Fruit fly (Drosophila melanogaster) whole organism, pupa: ENCODE results near the gene CG32679.

Source experiments
- CG10348 ChIP-seq: fragments of 200-800 bp; sonication (Bioruptor generic); IDR thresholded peaks from 2 replicates; pipeline ENCODE4 v1.3.6; 2022; ENCODE audit warnings: missing biosample characterization, missing genetic modification characterization
- CG12605 ChIP-seq: fragments of 200-800 bp; sonication (Bioruptor generic); IDR thresholded peaks from 2 replicates; pipeline ENCODE4 v1.3.6; 2022; ENCODE audit warnings: missing biosample characterization, missing genetic modification characterization
- CG13204 ChIP-seq: fragments of 200-800 bp; sonication (Bioruptor generic); optimal IDR thresholded peaks from 2 replicates; lab custom pipeline; 2018; ENCODE audit warnings: missing biosample characterization, mild to moderate bottlenecking, missing genetic modification characterization, moderate library complexity
- CG14655 ChIP-seq: fragments of 200-800 bp; sonication (Bioruptor generic); optimal IDR thresholded peaks from 3 replicates; lab custom pipeline; 2017; ENCODE audit warnings: mild to moderate bottlenecking, missing biosample characterization, missing genetic modification reagents, missing genetic modification characterization
- CG15710 ChIP-seq: fragments of 200-800 bp; sonication (Bioruptor generic); optimal IDR thresholded peaks from 2 replicates; lab custom pipeline; 2018; ENCODE audit warnings: missing biosample characterization, mild to moderate bottlenecking, missing genetic modification characterization, moderate library complexity
- CG17806 ChIP-seq: fragments of 200-800 bp; sonication (Bioruptor generic); optimal IDR thresholded peaks from 2 replicates; lab custom pipeline; 2018; ENCODE audit warnings: missing biosample characterization, mild to moderate bottlenecking, missing genetic modification characterization, moderate library complexity
- CG32121 ChIP-seq: fragments of 200-800 bp; sonication (Bioruptor generic); IDR thresholded peaks from 2 replicates; pipeline ENCODE4 v1.3.6; 2022; ENCODE audit warnings: missing biosample characterization, missing genetic modification characterization
- CG34367 ChIP-seq: fragments of 200-800 bp; sonication (Bioruptor generic); optimal IDR thresholded peaks from 2 replicates; lab custom pipeline; 2018; ENCODE audit warnings: missing biosample characterization, mild to moderate bottlenecking, missing genetic modification characterization
- CG4496 ChIP-seq: fragments of 200-800 bp; sonication (Bioruptor generic); IDR thresholded peaks from 3 replicates; pipeline ENCODE4 v1.3.6; 2022; ENCODE audit warnings: missing biosample characterization, missing genetic modification characterization
- CG8159 ChIP-seq: fragments of 200-800 bp; sonication (Bioruptor generic); optimal IDR thresholded peaks from 3 replicates; lab custom pipeline; 2018; ENCODE audit warnings: missing biosample characterization, mild to moderate bottlenecking, missing genetic modification characterization, moderate library complexity
- CG8301 ChIP-seq: fragments of 200-800 bp; sonication (Bioruptor generic); optimal IDR thresholded peaks from 2 replicates; lab custom pipeline; 2018; ENCODE audit warnings: missing biosample characterization, mild to moderate bottlenecking, missing genetic modification characterization
- CG9948 ChIP-seq: fragments of 200-800 bp; sonication (Bioruptor generic); optimal IDR thresholded peaks from 2 replicates; lab custom pipeline; 2018; ENCODE audit warnings: missing biosample characterization, mild to moderate bottlenecking, missing genetic modification characterization, moderate library complexity
- D1 ChIP-seq: fragments of 200-800 bp; sonication (Bioruptor generic); optimal IDR thresholded peaks from 2 replicates; lab custom pipeline; 2018; ENCODE audit warnings: missing biosample characterization, mild to moderate bottlenecking, missing genetic modification characterization, moderate library complexity
- EcR ChIP-seq: fragments of 200-800 bp; sonication (Bioruptor generic); optimal IDR thresholded peaks from 3 replicates; lab custom pipeline; 2019; ENCODE audit warnings: missing biosample characterization, missing genetic modification characterization, mild to moderate bottlenecking, moderate library complexity, missing genetic modification reagents
- Ets98B ChIP-seq: fragments of 200-800 bp; sonication (Bioruptor generic); IDR thresholded peaks from 2 replicates; pipeline ENCODE4 v1.3.6; 2022; ENCODE audit warnings: missing biosample characterization, missing genetic modification characterization
- Pif1A ChIP-seq: fragments of 200-800 bp; sonication (Bioruptor generic); optimal IDR thresholded peaks from 3 replicates; lab custom pipeline; 2016; ENCODE audit warnings: missing biosample characterization, missing genetic modification characterization
- Pif1B ChIP-seq: fragments of 200-800 bp; sonication (Bioruptor generic); optimal IDR thresholded peaks from 3 replicates; lab custom pipeline; 2016; ENCODE audit warnings: missing biosample characterization, missing genetic modification characterization
- Snoo ChIP-seq: fragments of 200-800 bp; sonication (Bioruptor generic); optimal IDR thresholded peaks from 3 replicates; lab custom pipeline; 2017; ENCODE audit warnings: missing biosample characterization, mild to moderate bottlenecking, missing genetic modification characterization, inconsistent platforms
- fd96Ca ChIP-seq: fragments of 200-800 bp; sonication (Bioruptor generic); IDR thresholded peaks from 3 replicates; pipeline ENCODE4 v1.3.6; 2022; ENCODE audit warnings: missing biosample characterization, missing genetic modification characterization
- gl ChIP-seq: fragments of 200-800 bp; sonication (Bioruptor generic); optimal IDR thresholded peaks from 2 replicates; lab custom pipeline; 2018; ENCODE audit warnings: missing biosample characterization, mild to moderate bottlenecking, missing genetic modification characterization
- rn ChIP-seq: fragments of 200-800 bp; sonication (Bioruptor generic); IDR thresholded peaks from 2 replicates; pipeline ENCODE4 v1.3.6; 2022; ENCODE audit warnings: missing biosample characterization, missing genetic modification characterization

Gene CG32679

DNA sequence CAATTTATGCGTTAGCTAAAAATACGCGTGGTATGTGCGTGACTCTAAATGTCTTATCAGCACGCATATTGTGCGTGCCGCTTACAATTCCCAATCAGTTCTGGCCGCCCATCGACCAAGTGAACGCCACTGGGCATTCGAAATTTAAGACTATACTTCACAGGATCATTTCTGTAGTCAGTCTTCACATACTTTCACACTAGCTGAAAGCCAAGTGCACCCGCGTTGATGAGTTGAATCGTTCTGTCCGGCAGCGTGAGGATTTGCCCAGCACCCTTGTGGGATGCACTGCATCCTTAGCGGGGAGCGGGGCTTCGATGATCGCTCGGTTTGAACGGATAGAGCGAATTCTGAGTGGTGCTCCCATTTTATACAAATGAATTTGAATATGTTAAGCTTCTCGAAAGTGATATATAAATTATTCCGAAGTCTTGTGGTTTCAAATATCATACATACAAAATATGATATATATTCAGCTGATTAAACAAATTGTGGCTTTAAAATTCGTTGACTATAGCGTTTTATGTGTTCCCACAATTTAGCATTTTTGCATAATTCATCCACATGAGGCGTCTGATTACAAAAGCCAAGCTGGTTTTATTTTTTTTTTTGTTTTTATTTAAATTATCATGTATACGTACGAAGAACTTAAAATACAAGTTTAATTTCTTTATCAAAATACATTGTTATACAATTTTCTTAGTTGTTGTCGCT, 19.1 kb downstream of the CG32679 start:
- TF ChIP-seq CG9948 (tag; lab: Kevin White, UChicago): no peak
- 0 out of 2 replicates have a peak, but pooled peaks have one; percentile 23 for TF ChIP-seq CG32121

DNA sequence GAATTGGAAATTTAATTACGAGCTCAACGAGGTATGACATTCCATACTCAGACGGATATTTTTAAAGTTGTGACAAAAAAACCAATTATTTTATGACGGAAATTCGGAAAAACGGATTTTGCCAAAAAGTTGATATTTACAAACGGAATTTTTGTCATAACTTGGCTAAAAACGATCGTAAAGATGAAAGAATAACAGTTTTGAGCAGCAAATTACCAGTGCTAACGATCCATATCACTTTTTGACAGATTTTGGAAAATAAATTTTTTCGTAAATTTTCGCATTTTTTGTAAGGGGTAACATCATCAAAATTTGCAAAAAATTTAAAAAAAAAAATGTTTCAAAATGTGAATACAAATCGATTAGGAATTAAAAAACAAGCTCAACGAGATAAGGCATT, 26.8 kb downstream of the CG32679 start:
- TF ChIP-seq CG4496 (GFP tag; lab: Robert Waterston, UW): no peak
- no peak for TF ChIP-seq CG15710 (tag; lab: Kevin White, UChicago)
- TF ChIP-seq CG10348 (GFP tag; lab: Robert Waterston, UW): no peak
- no peak for TF ChIP-seq Pif1B (GFP tag; lab: Kevin White, UChicago)
- TF ChIP-seq CG8159 (tag; lab: Kevin White, UChicago): no peak
- TF ChIP-seq CG32121: no peak
- TF ChIP-seq CG12605: no peak
- no peak for TF ChIP-seq Ets98B (GFP tag; lab: Robert Waterston, UW)
- TF ChIP-seq CG8301 (tag; lab: Kevin White, UChicago): no peak
- TF ChIP-seq CG34367: no peak
- no peak for TF ChIP-seq rn
- no peak for TF ChIP-seq gl (tag; lab: Kevin White, UChicago)
- TF ChIP-seq Snoo (tag; lab: Kevin White, UChicago): no peak
- TF ChIP-seq EcR (GFP tag; lab: Kevin White, UChicago): no peak
- TF ChIP-seq CG14655: no peak
- no peak for TF ChIP-seq Pif1A (GFP tag; lab: Kevin White, UChicago)
- TF ChIP-seq CG9948 (tag; lab: Kevin White, UChicago): no peak
- TF ChIP-seq CG17806 (tag; lab: Kevin White, UChicago): no peak

DNA sequence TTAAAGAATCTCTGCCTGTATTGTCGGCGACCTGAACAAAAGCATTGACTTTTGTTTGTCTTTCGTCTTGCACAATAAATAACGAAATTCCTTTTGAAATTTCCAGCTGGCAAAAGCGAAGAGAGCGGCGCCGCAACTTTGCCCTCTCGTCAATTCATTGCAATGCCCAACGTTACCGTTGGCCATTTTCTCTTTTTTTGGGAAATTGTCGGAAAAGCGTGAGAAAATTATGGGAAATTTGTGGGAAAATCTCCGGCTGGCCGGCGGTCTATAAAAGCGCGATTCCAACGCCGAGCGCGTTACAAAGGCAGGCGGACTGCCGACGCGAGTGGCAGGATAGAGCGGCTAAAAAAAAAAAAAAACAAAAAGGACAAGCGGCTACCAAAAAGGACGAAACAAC, 33.9 kb downstream of the CG32679 start, which contains the start of gene CG43740:
Gene CG43740, plus strand, starts transcription at position 301 of the 400 bp plus-strand sequence.
- no peak for TF ChIP-seq Snoo (tag; lab: Kevin White, UChicago)
- no peak for TF ChIP-seq CG9948 (tag; lab: Kevin White, UChicago)
- TF ChIP-seq CG14655: no peak
- TF ChIP-seq CG8301 (tag; lab: Kevin White, UChicago): no peak
- no peak for TF ChIP-seq gl (tag; lab: Kevin White, UChicago)
- no peak for TF ChIP-seq CG13204 (GFP tag; lab: Kevin White, UChicago)
- no peak for TF ChIP-seq Pif1A (GFP tag; lab: Kevin White, UChicago)
- no peak for TF ChIP-seq CG15710 (tag; lab: Kevin White, UChicago)
- no peak for TF ChIP-seq CG12605
- TF ChIP-seq Ets98B (GFP tag; lab: Robert Waterston, UW): no peak
- no peak for TF ChIP-seq CG4496 (GFP tag; lab: Robert Waterston, UW)

DNA sequence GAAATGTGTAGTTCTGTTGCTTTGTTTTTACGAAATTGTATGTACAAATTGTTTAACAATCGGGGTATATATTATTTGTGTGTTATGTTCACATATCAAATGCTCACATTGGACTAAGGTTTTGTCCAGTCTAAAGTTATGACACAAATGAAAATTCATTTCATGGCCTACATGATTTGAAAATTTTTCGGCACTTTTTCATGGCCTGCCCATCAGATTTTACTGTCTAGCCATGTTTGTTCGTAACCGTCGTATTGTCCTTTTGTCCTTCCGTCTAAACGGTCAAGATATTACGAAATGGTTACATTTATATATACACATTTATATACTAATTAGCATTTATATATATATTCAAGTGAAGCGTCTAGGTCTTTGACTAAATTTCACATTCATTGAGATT, 35.6 kb downstream of the CG32679 start, which contains the start of gene CG15306:
Gene CG15306, minus strand, starts transcription at position 101 of the 400 bp plus-strand sequence.
- TF ChIP-seq Ets98B (GFP tag; lab: Robert Waterston, UW): no peak
- TF ChIP-seq EcR (GFP tag; lab: Kevin White, UChicago): no peak
- no peak for TF ChIP-seq CG8301 (tag; lab: Kevin White, UChicago)
- TF ChIP-seq D1: no peak
- no peak for TF ChIP-seq gl (tag; lab: Kevin White, UChicago)
- TF ChIP-seq CG13204 (GFP tag; lab: Kevin White, UChicago): no peak
- TF ChIP-seq fd96Ca: no peak

DNA sequence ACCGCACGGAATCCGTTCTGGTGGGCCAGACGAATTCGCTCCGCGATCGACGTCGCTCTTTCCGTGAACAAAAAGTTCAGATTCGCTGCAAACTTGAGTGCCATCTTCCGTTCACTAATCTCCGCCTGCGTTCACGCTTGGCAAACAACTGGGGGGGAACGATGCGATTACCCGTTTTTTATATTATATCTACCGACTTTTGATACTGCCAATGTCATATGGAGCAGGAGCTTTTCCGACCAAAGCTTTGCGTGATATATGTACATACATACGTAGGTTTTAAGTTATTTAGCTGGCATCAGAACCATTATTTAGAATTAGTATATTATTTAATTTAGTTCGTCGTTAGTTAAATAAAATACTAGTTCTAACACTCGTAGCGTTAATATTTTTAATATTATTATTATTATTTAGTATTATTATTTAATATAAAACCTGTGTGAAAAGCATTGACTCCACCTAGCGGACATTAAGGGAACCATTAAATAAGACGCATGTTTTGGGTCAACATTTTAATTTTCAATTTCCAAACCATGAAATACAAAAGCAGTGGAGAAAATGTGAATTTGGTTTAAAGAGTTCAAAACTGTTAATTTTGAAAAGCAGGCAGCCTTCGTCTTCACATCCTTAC, 37.5 kb downstream of the CG32679 start, which contains the start of gene Gip:
Gene Gip, minus strand, starts transcription at position 214 of the 631 bp plus-strand sequence.
- no peak for TF ChIP-seq CG15710 (tag; lab: Kevin White, UChicago)
- TF ChIP-seq Pif1B (GFP tag; lab: Kevin White, UChicago): peak; percentile 50
- TF ChIP-seq CG12605: 0 out of 2 replicates have a peak, but pooled peaks have one; percentile 33
- peak; percentile 36 for TF ChIP-seq EcR (GFP tag; lab: Kevin White, UChicago)
- TF ChIP-seq D1: no peak
- TF ChIP-seq CG4496 (GFP tag; lab: Robert Waterston, UW): peak; percentile 69
- TF ChIP-seq CG32121: peak; percentile 59
- TF ChIP-seq CG34367: no peak
- peak; percentile 31; the same call in 1 of the 3 replicates for TF ChIP-seq fd96Ca
- peak; percentile 33 for TF ChIP-seq Snoo (tag; lab: Kevin White, UChicago)
- TF ChIP-seq Pif1A (GFP tag; lab: Kevin White, UChicago): peak; percentile 24
- no peak for TF ChIP-seq CG9948 (tag; lab: Kevin White, UChicago)
- TF ChIP-seq CG14655: no peak
- TF ChIP-seq CG13204 (GFP tag; lab: Kevin White, UChicago): no peak
- TF ChIP-seq Ets98B (GFP tag; lab: Robert Waterston, UW): peak; percentile 61; the same call in 1 of the 2 replicates
- no peak for TF ChIP-seq rn
- TF ChIP-seq CG8301 (tag; lab: Kevin White, UChicago): no peak
- TF ChIP-seq gl (tag; lab: Kevin White, UChicago): no peak
- TF ChIP-seq CG8159 (tag; lab: Kevin White, UChicago): no peak

DNA sequence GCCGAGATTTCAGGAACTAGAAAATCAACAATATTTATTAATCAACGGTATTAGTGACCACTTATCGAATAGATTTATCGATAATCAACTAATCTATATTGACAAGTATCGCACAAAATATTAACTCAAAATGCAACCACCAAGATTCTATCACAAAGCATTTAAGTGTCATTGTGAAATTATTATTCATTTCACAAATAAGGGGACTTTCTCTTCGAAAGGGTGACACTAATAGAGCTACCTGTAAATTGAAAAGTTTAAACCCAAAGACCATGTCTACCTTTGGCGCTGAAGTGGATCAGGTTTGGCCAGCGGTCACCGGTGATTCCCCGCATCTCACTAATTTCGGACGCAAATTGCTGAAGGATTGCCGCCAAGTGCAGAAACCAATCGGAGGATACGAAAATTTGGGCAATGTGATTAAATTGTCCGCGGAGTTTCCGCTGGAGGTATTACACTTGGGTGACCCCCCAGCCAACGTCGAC, 40.9 kb downstream of the CG32679 start, which contains the start of gene CG2909:
Gene CG2909, plus strand, starts transcription at position 119 of the 485 bp plus-strand sequence.
- TF ChIP-seq Snoo (tag; lab: Kevin White, UChicago): no peak
- no peak for TF ChIP-seq CG12605
- no peak for TF ChIP-seq fd96Ca
- TF ChIP-seq CG8301 (tag; lab: Kevin White, UChicago): no peak
- TF ChIP-seq gl (tag; lab: Kevin White, UChicago): no peak
- no peak for TF ChIP-seq rn
- no peak for TF ChIP-seq CG14655
- TF ChIP-seq CG32121: no peak
- no peak for TF ChIP-seq CG9948 (tag; lab: Kevin White, UChicago)
- no peak for TF ChIP-seq Pif1A (GFP tag; lab: Kevin White, UChicago)
- no peak for TF ChIP-seq CG17806 (tag; lab: Kevin White, UChicago)
- no peak for TF ChIP-seq Ets98B (GFP tag; lab: Robert Waterston, UW)
- TF ChIP-seq CG8159 (tag; lab: Kevin White, UChicago): no peak
- no peak for TF ChIP-seq CG15710 (tag; lab: Kevin White, UChicago)
- no peak for TF ChIP-seq CG10348 (GFP tag; lab: Robert Waterston, UW)
- TF ChIP-seq CG13204 (GFP tag; lab: Kevin White, UChicago): no peak
- no peak for TF ChIP-seq CG34367
- no peak for TF ChIP-seq EcR (GFP tag; lab: Kevin White, UChicago)
- TF ChIP-seq Pif1B (GFP tag; lab: Kevin White, UChicago): no peak
